Worm (Caenorhabditis elegans): Measurements from ENCODE around the gene Y53C12A.10.

DNA sequence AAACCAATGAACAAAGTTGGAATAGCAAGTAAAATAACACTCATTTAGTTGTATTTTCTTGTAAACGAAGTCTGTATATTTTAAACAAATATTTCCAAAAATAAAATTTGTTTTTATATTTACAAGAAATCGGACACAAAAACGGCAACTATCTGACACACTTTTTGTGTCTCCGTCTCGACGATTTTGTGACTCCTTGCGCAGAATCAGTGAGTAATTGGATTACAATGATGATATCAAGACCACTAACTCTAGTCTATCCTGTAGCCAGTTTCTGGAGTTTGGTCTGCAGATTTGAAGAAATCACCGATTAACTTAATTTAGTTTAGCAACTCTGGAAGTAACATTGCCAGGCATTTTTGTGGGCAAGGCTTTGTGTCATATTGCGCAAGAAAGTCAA, 41.8 kb downstream of the Y53C12A.10 start, which contains the start of gene cyp-13A10:
- TF ChIP-seq nhr-23 (tag; optimal IDR thresholded peaks at IDR 0.05) = no peak
- no peak for TF ChIP-seq skn-1 (tag; optimal IDR thresholded peaks at IDR 0.05)
- TF ChIP-seq lin-39 (tag; optimal IDR thresholded peaks at IDR 0.05) = no peak
- no peak for TF ChIP-seq ceh-82 (tag; optimal IDR thresholded peaks at IDR 0.05)
- TF ChIP-seq ama-1 (optimal IDR thresholded peaks at IDR 0.05) = no peak
- TF ChIP-seq daf-12 (tag; optimal IDR thresholded peaks at IDR 0.05) = no peak
- TF ChIP-seq nhr-76 (tag; optimal IDR thresholded peaks at IDR 0.05) = no peak
- no peak for TF ChIP-seq mml-1 (tag; optimal IDR thresholded peaks at IDR 0.05)
